Fruit fly (Drosophila melanogaster): Measurements from ENCODE around the gene CG9853.

The CG9853 gene

dm6 chr3R:4402884-4403705 lies 1.3 kb upstream of the CG9853 start, which contains the start of gene lost (continued):
- TF ChIP-seq CG2129 (GFP tag; IDR thresholded peaks at IDR 0.05; ENCODE audit: partially characterized antibody) (peak; percentile 90), Oaz (GFP tag; IDR thresholded peaks at IDR 0.05) (no peak), CG15073 (GFP tag; optimal IDR thresholded peaks at IDR 0.05) (no peak), Mad (GFP tag; optimal IDR thresholded peaks at IDR 0.05) (no peak), CG10543 (GFP tag; optimal IDR thresholded peaks at IDR 0.05) (peak; percentile 10), CG12769 (tag; optimal IDR thresholded peaks at IDR 0.05) (no peak), CG10565 (GFP tag; optimal IDR thresholded peaks at IDR 0.05) (no peak), CG8089 (GFP tag; optimal IDR thresholded peaks at IDR 0.05) (no peak), zfh1 (GFP tag; IDR thresholded peaks at IDR 0.05) (0 out of 3 replicates have a peak, but pooled peaks have one; percentile 29), Bteb2 (GFP tag; optimal IDR thresholded peaks at IDR 0.05) (no peak), CG18262 (tag; optimal IDR thresholded peaks at IDR 0.05) (peak; percentile 32), CG32532 (GFP tag; IDR thresholded peaks at IDR 0.05) (peak; percentile 69), H2.0 (GFP tag; IDR thresholded peaks at IDR 0.05) (no peak; the same call in 1 of the 2 replicates), bcd (GFP tag; optimal IDR thresholded peaks at IDR 0.05) (peak; percentile 41), Fer3 (tag; optimal IDR thresholded peaks at IDR 0.05) (peak; percentile 41), ap (GFP tag; IDR thresholded peaks at IDR 0.05) (no peak), Med (GFP tag) (peak; percentile 87), jigr1 (GFP tag; IDR thresholded peaks at IDR 0.05) (no peak; the same call in 2 of the 3 replicates), Gsc (GFP tag; IDR thresholded peaks at IDR 0.05) (no peak), CG16863 (GFP tag; optimal IDR thresholded peaks at IDR 0.05) (peak; percentile 17), tio (GFP tag; optimal IDR thresholded peaks at IDR 0.05) (no peak), Dad (GFP tag; optimal IDR thresholded peaks at IDR 0.05) (no peak), CG10321 (GFP tag; IDR thresholded peaks at IDR 0.05) (no peak), schlank (tag; optimal IDR thresholded peaks at IDR 0.05) (no peak), Bgb (GFP tag; IDR thresholded peaks at IDR 0.05; ENCODE audit: partially characterized antibody) (peak; percentile 100), sens-2 (GFP tag; IDR thresholded peaks at IDR 0.05) (no peak), Ptx1 (GFP tag; IDR thresholded peaks at IDR 0.05) (peak; percentile 25; the same call in 1 of the 2 replicates), CG4404 (GFP tag; IDR thresholded peaks at IDR 0.05) (no peak), D19B (GFP tag; optimal IDR thresholded peaks at IDR 0.05) (peak; percentile 16), ci (GFP tag; IDR thresholded peaks at IDR 0.05) (peak; percentile 51; the same call in 1 of the 3 replicates), yki (optimal IDR thresholded peaks at IDR 0.05) (no peak), CG15269 (tag; optimal IDR thresholded peaks at IDR 0.05) (peak; percentile 14), mirr (GFP tag; optimal IDR thresholded peaks at IDR 0.05) (peak; percentile 19), chn (GFP tag; optimal IDR thresholded peaks at IDR 0.05) (no peak), CG31388 (GFP tag; optimal IDR thresholded peaks at IDR 0.05) (no peak), sqz (GFP tag; optimal IDR thresholded peaks at IDR 0.05) (peak; percentile 29), Ets65A (GFP tag) (peak; percentile 71), sim (GFP tag; IDR thresholded peaks at IDR 0.05) (no peak), CG34376 (GFP tag; optimal IDR thresholded peaks at IDR 0.05) (peak; percentile 34), CG16815 (GFP tag; optimal IDR thresholded peaks at IDR 0.05) (no peak), CG7271 (tag; optimal IDR thresholded peaks at IDR 0.05) (peak; percentile 28), CG10209 (GFP tag; optimal IDR thresholded peaks at IDR 0.05) (no peak), lilli (GFP tag; optimal IDR thresholded peaks at IDR 0.05) (peak; percentile 36), CG6683 (GFP tag; optimal IDR thresholded peaks at IDR 0.05) (no peak), CG12659 (GFP tag; optimal IDR thresholded peaks at IDR 0.05) (peak; percentile 80), da (GFP tag; optimal IDR thresholded peaks at IDR 0.05) (no peak), lola (GFP tag; optimal IDR thresholded peaks at IDR 0.05) (no peak), dpn (GFP tag; optimal IDR thresholded peaks at IDR 0.05) (peak in 1 of 2 experiments; percentile 25), fru (optimal IDR thresholded peaks at IDR 0.05) (no peak), CG7357 (GFP tag; IDR thresholded peaks at IDR 0.05) (peak; percentile 66)

Data from whole organism, embryonic.